Fruit fly (Drosophila melanogaster): ENCODE measurements around the gene CG34175.

dm6 chr2L:3425947-3426346, 28.1 kb downstream of the CG34175 start:
- TF ChIP-seq psq (optimal IDR thresholded peaks at IDR 0.05) = no peak
- TF ChIP-seq Sin3A (optimal IDR thresholded peaks at IDR 0.05) = no peak
- TF ChIP-seq h (optimal IDR thresholded peaks at IDR 0.05) = no peak
- TF ChIP-seq Myc (optimal IDR thresholded peaks at IDR 0.05) = no peak
- no peak for TF ChIP-seq insv (optimal IDR thresholded peaks at IDR 0.05)
- no peak for TF ChIP-seq ttk (optimal IDR thresholded peaks at IDR 0.05)
